Worm (Caenorhabditis elegans) whole organism, midembryonic: ENCODE results near the gene C01C4.2.

ENCODE experiments used
- flt-1 ChIP-seq: fragments of 200-800 bp; sonication (Bioruptor generic); IDR thresholded peaks from 2 replicates; pipeline ENCODE4 v1.3.6; 2022; ENCODE audit warnings: missing genetic modification characterization, missing compliant biosample characterization
- klf-2 ChIP-seq: fragments of 200-800 bp; sonication (Bioruptor generic); conservative IDR thresholded peaks from 2 replicates; pipeline ENCODE4 v1.3.6; 2022; ENCODE audit warnings: missing genetic modification reagents, missing genetic modification characterization, missing compliant biosample characterization
- med-1 ChIP-seq: sonication (generic microtip); optimal IDR thresholded peaks from 2 replicates; lab custom pipeline; 2017; ENCODE audit warnings: missing genetic modification characterization, mild to moderate bottlenecking, missing compliant biosample characterization, antibody characterized with exemption, missing genetic modification reagents; ENCODE audit not compliant: insufficient read depth
- ztf-23 ChIP-seq: fragments of 200-800 bp; sonication (Bioruptor generic); IDR thresholded peaks from 2 replicates; pipeline ENCODE4 v1.3.6; 2022; ENCODE audit warnings: missing genetic modification reagents, missing genetic modification characterization, missing compliant biosample characterization

DNA sequence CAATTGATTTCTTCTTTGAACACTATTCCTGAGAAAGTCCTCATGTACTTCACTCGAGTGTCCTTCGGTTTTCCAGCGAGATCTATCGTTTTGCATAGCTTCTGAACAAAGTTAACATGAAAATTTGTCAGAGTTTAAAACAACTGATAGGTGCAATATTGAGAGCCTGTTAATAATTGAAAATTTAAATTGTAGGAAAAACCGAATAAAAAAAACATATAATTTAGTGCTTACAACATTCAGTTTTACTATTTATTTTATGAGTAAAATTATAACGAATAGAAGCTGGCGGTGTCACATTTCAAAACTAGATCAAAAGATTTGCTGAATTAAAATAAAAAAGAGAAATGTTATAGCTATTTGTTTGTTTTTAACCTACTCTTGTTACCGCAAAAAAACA, 21.8 kb upstream of the C01C4.2 start, which contains the start of gene C02F12.8:
- TF ChIP-seq ztf-23 (GFP tag; lab: Robert Waterston, UW) (no peak), med-1 (no peak), flt-1 (GFP tag; lab: Robert Waterston, UW) (no peak), klf-2 (GFP tag; lab: Robert Waterston, UW) (no peak)
